Fruit fly (Drosophila melanogaster) whole organism, embryonic: ENCODE results near the gene CG15764.

ENCODE experiments used
- CG13624 ChIP-seq: fragments of 200-800 bp; sonication (Bioruptor generic); optimal IDR thresholded peaks from 2 replicates; lab custom pipeline; 2016; ENCODE audit warnings: missing biosample characterization, missing genetic modification characterization
- CG14441 ChIP-seq: fragments of 200-800 bp; sonication (Bioruptor generic); IDR thresholded peaks from 2 replicates; pipeline ENCODE4 v1.3.6; 2022; ENCODE audit warnings: missing biosample characterization, missing genetic modification characterization
- CG1602 ChIP-seq: fragments of 200-800 bp; sonication (Bioruptor generic); optimal IDR thresholded peaks from 3 replicates; lab custom pipeline; 2016; ENCODE audit warnings: missing biosample characterization, missing genetic modification characterization
- CG17361 ChIP-seq: fragments of 200-800 bp; sonication (Bioruptor generic); IDR thresholded peaks from 3 replicates; pipeline ENCODE4 v1.3.6; 2022; ENCODE audit warnings: missing biosample characterization, missing genetic modification characterization
- CG18599 ChIP-seq: fragments of 200-800 bp; sonication (Bioruptor generic); optimal IDR thresholded peaks from 3 replicates; lab custom pipeline; 2017; ENCODE audit warnings: missing biosample characterization, missing genetic modification characterization, mild to moderate bottlenecking, moderate library complexity, missing genetic modification reagents
- CG30020 ChIP-seq: fragments of 200-800 bp; optimal IDR thresholded peaks from 2 replicates; lab custom pipeline; 2019; ENCODE audit warnings: missing biosample characterization, mild to moderate bottlenecking, missing genetic modification characterization, moderate library complexity
- CG3281 ChIP-seq: fragments of 200-800 bp; sonication (Bioruptor generic); optimal IDR thresholded peaks from 3 replicates; lab custom pipeline; 2017; ENCODE audit warnings: missing biosample characterization, mild to moderate bottlenecking, missing genetic modification characterization
- CG34376 ChIP-seq: fragments of 200-800 bp; sonication (Bioruptor generic); optimal IDR thresholded peaks from 2 replicates; lab custom pipeline; 2018; ENCODE audit warnings: missing biosample characterization, mild to moderate bottlenecking, missing genetic modification characterization
- CG6683 ChIP-seq: fragments of 200-800 bp; sonication (Bioruptor generic); optimal IDR thresholded peaks from 2 replicates; lab custom pipeline; 2017; ENCODE audit warnings: missing biosample characterization, mild to moderate bottlenecking, missing genetic modification characterization, missing genetic modification reagents
- CG7271 ChIP-seq: fragments of 200-800 bp; sonication (Bioruptor generic); optimal IDR thresholded peaks from 2 replicates; lab custom pipeline; 2018; ENCODE audit warnings: missing biosample characterization, mild to moderate bottlenecking, missing genetic modification characterization, moderate library complexity
- CG8388 ChIP-seq: fragments of 200-800 bp; sonication (Bioruptor generic); optimal IDR thresholded peaks from 2 replicates; lab custom pipeline; 2019; ENCODE audit warnings: missing biosample characterization, mild to moderate bottlenecking, missing genetic modification characterization, moderate library complexity
- CrebB ChIP-seq: fragments of 200-800 bp; sonication (Bioruptor generic); optimal IDR thresholded peaks from 3 replicates; lab custom pipeline; 2018; ENCODE audit warnings: missing biosample characterization, mild to moderate bottlenecking, missing genetic modification characterization
- D19A ChIP-seq: fragments of 200-800 bp; optimal IDR thresholded peaks from 3 replicates; lab custom pipeline; 2019; ENCODE audit warnings: missing biosample characterization, mild to moderate bottlenecking, missing genetic modification characterization, moderate library complexity
- Ets65A ChIP-seq: fragments of 200-800 bp; sonication (Bioruptor generic); peaks from one replicate; lab custom pipeline; 2016; ENCODE audit warnings: missing biosample characterization, missing genetic modification characterization
- Hey ChIP-seq: fragments of 200-800 bp; sonication (Bioruptor generic); optimal IDR thresholded peaks from 3 replicates; lab custom pipeline; 2018; ENCODE audit warnings: missing biosample characterization, mild to moderate bottlenecking, missing genetic modification characterization
- Hr39 ChIP-seq: fragments of >200 bp; optimal IDR thresholded peaks from 2 replicates; lab custom pipeline; 2017
- Nf-YC ChIP-seq: fragments of 200-800 bp; optimal IDR thresholded peaks from 3 replicates; lab custom pipeline; 2019; ENCODE audit warnings: missing biosample characterization, mild to moderate bottlenecking, missing genetic modification characterization, moderate library complexity
- Oli ChIP-seq: fragments of 200-800 bp; sonication (Bioruptor generic); optimal IDR thresholded peaks from 2 replicates; lab custom pipeline; 2018; ENCODE audit warnings: missing biosample characterization, mild to moderate bottlenecking, missing genetic modification characterization, moderate library complexity
- Pdp1 ChIP-seq, 2 experiments: fragments of 200-800 bp; sonication (Bioruptor generic); optimal IDR thresholded peaks; 3 replicates each; lab custom pipeline; 2016; ENCODE audit warnings: missing biosample characterization in 2 of 2, missing genetic modification characterization in 2 of 2, mild to moderate bottlenecking in 1 of 2, moderate library complexity in 1 of 2
- Six4 ChIP-seq: fragments of 200-800 bp; sonication (Bioruptor generic); optimal IDR thresholded peaks from 2 replicates; lab custom pipeline; 2016; ENCODE audit warnings: missing biosample characterization, missing genetic modification characterization
- Ssrp ChIP-seq: fragments of 200-800 bp; sonication (Bioruptor generic); optimal IDR thresholded peaks from 2 replicates; lab custom pipeline; 2018; ENCODE audit warnings: missing biosample characterization, mild to moderate bottlenecking, missing genetic modification characterization, moderate library complexity
- TFAM ChIP-seq: fragments of 200-800 bp; sonication (Bioruptor generic); optimal IDR thresholded peaks from 2 replicates; lab custom pipeline; 2017; ENCODE audit warnings: missing biosample characterization, missing genetic modification characterization, inconsistent platforms
- Vsx1 ChIP-seq: fragments of 200-800 bp; sonication (Bioruptor generic); optimal IDR thresholded peaks from 2 replicates; lab custom pipeline; 2017; ENCODE audit warnings: missing biosample characterization, mild to moderate bottlenecking, missing genetic modification characterization, missing genetic modification reagents
- abd-A ChIP-seq: fragments of 200-800 bp; sonication (Bioruptor generic); optimal IDR thresholded peaks from 3 replicates; lab custom pipeline; 2019; ENCODE audit warnings: missing biosample characterization, mild to moderate bottlenecking, missing genetic modification characterization, moderate library complexity
- cato ChIP-seq: fragments of 200-800 bp; sonication (Bioruptor generic); optimal IDR thresholded peaks from 2 replicates; lab custom pipeline; 2016; ENCODE audit warnings: missing biosample characterization, missing genetic modification characterization, borderline replicate concordance
- cwo ChIP-seq: fragments of 200-800 bp; sonication (Bioruptor generic); optimal IDR thresholded peaks from 3 replicates; lab custom pipeline; 2017; ENCODE audit warnings: missing biosample characterization, missing genetic modification characterization, mild to moderate bottlenecking, moderate library complexity, missing genetic modification reagents
- dmrt99B ChIP-seq: fragments of 200-800 bp; sonication (Bioruptor generic); optimal IDR thresholded peaks from 2 replicates; lab custom pipeline; 2018; ENCODE audit warnings: missing biosample characterization, mild to moderate bottlenecking, missing genetic modification characterization, moderate library complexity
- dpn ChIP-seq, 2 experiments: fragments of 200-800 bp; sonication (Bioruptor generic); optimal IDR thresholded peaks; 3 replicates each; lab custom pipeline; 2016; ENCODE audit warnings: missing biosample characterization in 2 of 2, missing genetic modification characterization in 2 of 2
- ems ChIP-seq: fragments of 200-800 bp; sonication (Bioruptor generic); optimal IDR thresholded peaks from 3 replicates; lab custom pipeline; 2016; ENCODE audit warnings: missing biosample characterization, missing genetic modification characterization
- exex ChIP-seq: fragments of 200-800 bp; sonication (Bioruptor generic); optimal IDR thresholded peaks from 4 replicates; lab custom pipeline; 2018; ENCODE audit warnings: missing biosample characterization, mild to moderate bottlenecking, missing genetic modification characterization, moderate library complexity
- fru ChIP-seq: fragments of >200 bp; optimal IDR thresholded peaks from 2 replicates; lab custom pipeline; 2017
- gcm ChIP-seq: fragments of 200-800 bp; sonication (Bioruptor generic); optimal IDR thresholded peaks from 2 replicates; lab custom pipeline; 2019; ENCODE audit warnings: missing biosample characterization, mild to moderate bottlenecking, missing genetic modification characterization, moderate library complexity
- grn ChIP-seq: fragments of 200-800 bp; sonication (Bioruptor generic); optimal IDR thresholded peaks from 3 replicates; lab custom pipeline; 2017; ENCODE audit warnings: missing biosample characterization, missing genetic modification characterization
- maf-S ChIP-seq: fragments of 200-800 bp; sonication (Bioruptor generic); optimal IDR thresholded peaks from 2 replicates; lab custom pipeline; 2016; ENCODE audit warnings: missing biosample characterization, missing genetic modification characterization
- mirr ChIP-seq: fragments of 200-800 bp; sonication (Bioruptor generic); optimal IDR thresholded peaks from 3 replicates; lab custom pipeline; 2018; ENCODE audit warnings: missing biosample characterization, mild to moderate bottlenecking, missing genetic modification characterization
- mld ChIP-seq: fragments of 200-800 bp; sonication (Bioruptor generic); IDR thresholded peaks from 3 replicates; pipeline ENCODE4 v1.3.6; 2022; ENCODE audit warnings: missing biosample characterization, missing genetic modification characterization; ENCODE audit not compliant: partially characterized antibody
- nau ChIP-seq: fragments of 200-800 bp; sonication (Bioruptor generic); optimal IDR thresholded peaks from 3 replicates; lab custom pipeline; 2017; ENCODE audit warnings: missing biosample characterization, mild to moderate bottlenecking, missing genetic modification characterization, missing genetic modification reagents
- nom ChIP-seq: fragments of 200-800 bp; sonication (Bioruptor generic); optimal IDR thresholded peaks from 2 replicates; lab custom pipeline; 2017; ENCODE audit warnings: missing biosample characterization, missing genetic modification characterization, mild to moderate bottlenecking, moderate library complexity, missing genetic modification reagents
- pfk ChIP-seq: fragments of 200-800 bp; sonication (Bioruptor generic); optimal IDR thresholded peaks from 2 replicates; lab custom pipeline; 2018; ENCODE audit warnings: missing biosample characterization, mild to moderate bottlenecking, missing genetic modification characterization, moderate library complexity
- rib ChIP-seq: fragments of 200-800 bp; sonication (Bioruptor generic); IDR thresholded peaks from 2 replicates; pipeline ENCODE4 v1.3.6; 2022; ENCODE audit warnings: missing biosample characterization, missing genetic modification characterization
- scrt ChIP-seq: fragments of 200-800 bp; sonication (Bioruptor generic); optimal IDR thresholded peaks from 2 replicates; lab custom pipeline; 2018; ENCODE audit warnings: missing biosample characterization, mild to moderate bottlenecking, missing genetic modification characterization, moderate library complexity
- sd ChIP-seq: fragments of 200-800 bp; sonication (Bioruptor generic); optimal IDR thresholded peaks from 3 replicates; lab custom pipeline; 2018; ENCODE audit warnings: missing biosample characterization, mild to moderate bottlenecking, missing genetic modification characterization, moderate library complexity
- sens ChIP-seq: fragments of 200-800 bp; sonication (Bioruptor generic); peaks from one replicate; lab custom pipeline; 2016; ENCODE audit warnings: missing biosample characterization, missing genetic modification characterization
- sima ChIP-seq: fragments of 200-800 bp; sonication (Bioruptor generic); optimal IDR thresholded peaks from 2 replicates; lab custom pipeline; 2016; ENCODE audit warnings: missing biosample characterization, missing genetic modification characterization
- sqz ChIP-seq: fragments of 200-800 bp; sonication (Bioruptor generic); optimal IDR thresholded peaks from 3 replicates; lab custom pipeline; 2018; ENCODE audit warnings: missing biosample characterization, mild to moderate bottlenecking, missing genetic modification characterization
- sug ChIP-seq: fragments of 200-800 bp; optimal IDR thresholded peaks from 2 replicates; lab custom pipeline; 2019; ENCODE audit warnings: missing biosample characterization, mild to moderate bottlenecking, missing genetic modification characterization, moderate library complexity

The CG15764 gene

DNA sequence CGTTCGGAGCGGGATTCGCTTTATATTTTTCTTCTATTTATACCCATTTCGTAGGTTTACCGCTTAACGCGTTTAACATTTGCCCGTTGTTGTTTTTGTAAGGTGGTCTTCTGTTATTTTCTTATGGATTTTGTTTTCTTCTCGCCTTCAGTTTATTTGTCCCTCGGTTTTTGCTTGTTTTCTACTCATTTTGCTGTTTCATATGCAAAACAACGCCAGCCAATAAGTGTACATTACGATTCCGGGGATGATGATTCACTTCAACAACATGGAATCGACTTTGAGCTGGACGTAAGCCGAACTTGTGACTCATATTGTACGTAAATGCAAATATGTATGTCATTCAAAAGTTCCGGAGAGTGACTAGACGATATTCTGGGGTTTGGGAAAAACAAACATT, 23.6 kb downstream of the CG15764 start:
- TF ChIP-seq CG7271 (tag; lab: Kevin White, UChicago) (no peak), nom (peak; percentile 67), Ets65A (GFP tag; lab: Kevin White, UChicago) (peak; percentile 50), rib (GFP tag; lab: Robert Waterston, UW) (no peak), CrebB (tag; lab: Kevin White, UChicago) (no peak), fru (lab: Kevin White, UChicago) (no peak), CG14441 (peak; percentile 26; the same call in 1 of the 2 replicates)

DNA sequence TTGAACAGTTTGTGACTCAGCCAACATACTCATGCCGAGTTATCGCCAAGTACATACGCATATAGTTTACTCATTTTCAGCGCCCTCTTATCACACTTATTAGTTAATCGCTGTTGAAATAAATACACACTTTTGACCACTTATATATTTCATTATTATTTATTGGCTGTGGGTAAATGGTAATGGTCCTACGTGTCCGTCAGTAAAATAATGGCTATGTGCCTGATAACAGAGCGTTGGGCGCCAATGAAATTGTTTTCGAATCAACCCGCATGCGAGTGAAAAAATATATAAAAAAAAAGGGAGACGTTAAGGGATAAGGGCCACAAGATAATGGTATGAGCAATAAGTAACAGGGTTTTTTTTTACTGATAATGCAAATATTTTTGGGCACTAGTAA, 24.3 kb downstream of the CG15764 start:
- TF ChIP-seq sug (tag; lab: Kevin White, UChicago), result peak; percentile 76
- TF ChIP-seq dmrt99B (tag; lab: Kevin White, UChicago), result no peak
- no peak for TF ChIP-seq nau (GFP tag; lab: Kevin White, UChicago)
- TF ChIP-seq CG18599 (GFP tag; lab: Kevin White, UChicago), result peak; percentile 8
- TF ChIP-seq grn (GFP tag; lab: Kevin White, UChicago), result peak; percentile 31
- peak; percentile 87 for TF ChIP-seq gcm (GFP tag; lab: Kevin White, UChicago)
- TF ChIP-seq CG17361 (GFP tag; lab: Robert Waterston, UW), result peak; percentile 33; the same call in 1 of the 3 replicates
- peak; percentile 68 for TF ChIP-seq CG34376 (GFP tag; lab: Kevin White, UChicago)
- TF ChIP-seq mirr, result peak; percentile 57
- peak; percentile 29 for TF ChIP-seq Hey (tag; lab: Kevin White, UChicago)
- peak; percentile 26 for TF ChIP-seq CG8388
- peak; percentile 56 for TF ChIP-seq sqz
- no peak for TF ChIP-seq Vsx1 (GFP tag; lab: Kevin White, UChicago)
- TF ChIP-seq abd-A (tag; lab: Kevin White, UChicago), result peak; percentile 16
- peak; percentile 97 for TF ChIP-seq exex (tag; lab: Kevin White, UChicago)
- TF ChIP-seq sens (GFP tag; lab: Kevin White, UChicago), result peak; percentile 46
- no peak for TF ChIP-seq Six4
- peak in 1 of 2 experiments; percentile 29 for TF ChIP-seq Pdp1 (GFP tag; optimal IDR thresholded peaks at IDR 0.05; lab: Kevin White, UChicago)
- TF ChIP-seq Nf-YC (tag; lab: Kevin White, UChicago), result peak; percentile 16

DNA sequence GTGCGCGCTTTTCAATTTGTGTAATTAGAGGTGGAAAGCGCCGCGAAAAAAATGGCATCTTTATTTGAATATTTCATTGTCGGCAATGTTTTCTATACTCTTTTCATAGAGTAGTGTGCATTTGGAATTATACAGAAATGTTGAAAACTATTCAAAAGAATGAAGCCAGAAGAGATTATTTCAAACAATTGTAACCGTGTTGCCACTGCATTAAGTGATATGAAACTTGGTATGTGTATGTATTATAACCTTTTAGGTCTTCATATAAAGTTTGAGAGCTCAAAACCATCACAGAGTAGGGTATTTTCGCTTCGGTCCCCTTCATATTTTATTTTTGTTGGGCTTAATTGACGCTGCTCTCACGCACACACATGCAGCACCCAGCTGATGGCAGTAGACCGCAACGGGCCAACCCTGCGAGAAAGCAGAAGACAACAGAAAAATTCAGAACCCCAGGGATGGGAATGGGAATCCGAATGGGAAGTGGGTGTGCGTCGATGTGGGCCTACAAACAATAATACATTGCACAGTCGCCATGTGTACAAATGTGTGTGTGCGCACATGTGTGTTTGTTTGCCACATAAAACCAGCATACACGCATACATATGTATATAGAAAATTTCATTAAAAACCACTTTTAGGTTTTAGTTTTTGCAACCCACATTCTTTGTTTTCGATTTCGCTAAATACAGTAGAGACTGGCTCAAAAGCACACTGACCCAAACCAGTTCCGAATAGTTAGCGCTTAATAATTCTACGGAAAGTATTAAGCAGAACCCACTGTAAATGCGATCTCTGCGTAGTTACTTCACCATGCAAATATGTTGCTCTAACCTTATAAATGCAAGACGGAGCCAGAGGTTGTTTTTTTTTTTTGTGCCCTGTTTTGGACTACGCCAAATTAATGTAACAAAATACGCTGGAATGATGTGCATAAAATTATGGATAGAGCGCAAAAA, 25.9 kb downstream of the CG15764 start:
- no peak for TF ChIP-seq CG30020
- TF ChIP-seq CG3281 (GFP tag; lab: Kevin White, UChicago), result no peak
- TF ChIP-seq CG13624 (GFP tag; lab: Kevin White, UChicago), result no peak
- TF ChIP-seq CG1602 (GFP tag; lab: Kevin White, UChicago), result peak; percentile 9
- TF ChIP-seq cwo (GFP tag; lab: Kevin White, UChicago), result peak; percentile 11
- no peak for TF ChIP-seq pfk (GFP tag; lab: Kevin White, UChicago)
- no peak for TF ChIP-seq maf-S (GFP tag; lab: Kevin White, UChicago)
- no peak for TF ChIP-seq Hr39 (lab: Kevin White, UChicago)
- TF ChIP-seq dpn (GFP tag; optimal IDR thresholded peaks at IDR 0.05; lab: Kevin White, UChicago), result peak in 1 of 2 experiments; percentile 1
- no peak for TF ChIP-seq sima (GFP tag; lab: Kevin White, UChicago)
- no peak for TF ChIP-seq TFAM (GFP tag; lab: Kevin White, UChicago)
- no peak for TF ChIP-seq scrt (GFP tag; lab: Kevin White, UChicago)
- TF ChIP-seq D19A (tag; lab: Kevin White, UChicago), result peak; percentile 98
- TF ChIP-seq cato (GFP tag; lab: Kevin White, UChicago), result no peak
- no peak for TF ChIP-seq CG6683 (GFP tag; lab: Kevin White, UChicago)
- TF ChIP-seq mld (GFP tag; lab: Robert Waterston, UW), result no peak
- TF ChIP-seq ems (GFP tag; lab: Kevin White, UChicago), result peak; percentile 7
- TF ChIP-seq CG17361 (GFP tag; lab: Robert Waterston, UW), result peak; percentile 30; the same call in 1 of the 3 replicates
- peak; percentile 34 for TF ChIP-seq Ssrp (tag; lab: Kevin White, UChicago)
- TF ChIP-seq sd (tag; lab: Kevin White, UChicago), result peak; percentile 54
- peak; percentile 46 for TF ChIP-seq Oli (tag; lab: Kevin White, UChicago)
